Worm (Caenorhabditis elegans) whole organism, L1 larva: ENCODE data around the gene srw-62.

Experiments used
- nhr-12 ChIP-seq: sonication (generic microtip); optimal IDR thresholded peaks from 2 replicates; lab custom pipeline; 2017; ENCODE audit warnings: missing biosample characterization, missing genetic modification characterization
- nhr-237 ChIP-seq: fragments of 150-350 bp; optimal IDR thresholded peaks from 2 replicates; lab custom pipeline; 2014; ENCODE audit warnings: missing biosample characterization, missing genetic modification characterization
- nhr-76 ChIP-seq: sonication (generic microtip); optimal IDR thresholded peaks from 2 replicates; lab custom pipeline; 2017; ENCODE audit warnings: missing biosample characterization, missing genetic modification characterization
- skn-1 ChIP-seq: fragments of 150-350 bp; optimal IDR thresholded peaks from 2 replicates; lab custom pipeline; 2014; ENCODE audit warnings: missing biosample characterization, missing genetic modification characterization

DNA sequence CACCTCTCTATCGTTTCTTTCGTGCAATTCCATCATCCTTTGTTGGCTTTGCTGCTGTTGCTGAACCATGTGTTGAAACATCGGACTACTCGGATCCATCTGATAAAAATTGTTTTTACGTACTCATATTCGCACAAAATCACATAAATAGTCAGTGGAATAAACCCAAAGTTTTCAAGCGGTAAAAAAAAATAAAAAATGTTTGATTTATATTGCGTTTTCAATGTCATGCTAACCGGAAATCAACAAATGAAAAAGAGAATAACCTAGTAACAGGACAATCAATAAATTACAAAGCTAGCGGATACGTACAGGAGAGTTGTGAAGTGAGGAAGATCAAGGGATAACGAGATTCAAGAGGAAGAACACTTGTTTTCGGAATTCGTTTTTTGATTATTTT lies 29.7 kb downstream of the srw-62 start, which contains the start of gene mdt-10:
- TF ChIP-seq skn-1: no peak
- no peak for TF ChIP-seq nhr-237 (tag; lab: Kevin White, UChicago)
- no peak for TF ChIP-seq nhr-12 (tag; lab: Kevin White, UChicago)
- no peak for TF ChIP-seq nhr-76 (tag; lab: Kevin White, UChicago)
